Fruit fly (Drosophila melanogaster) Kc167 (cell line): ENCODE data around the gene CG15019.

ENCODE experiments used
- Myc ChIP-seq: fragments of >200 bp; optimal IDR thresholded peaks from 2 replicates; lab custom pipeline; 2017; ENCODE audit warnings: missing external identifiers
- Sin3A ChIP-seq: fragments of >200 bp; optimal IDR thresholded peaks from 2 replicates; lab custom pipeline; 2018; ENCODE audit warnings: missing external identifiers
- h ChIP-seq: fragments of >200 bp; optimal IDR thresholded peaks from 3 replicates; lab custom pipeline; 2018; ENCODE audit warnings: missing external identifiers
- insv ChIP-seq: fragments of >200 bp; optimal IDR thresholded peaks from 3 replicates; lab custom pipeline; 2018; ENCODE audit warnings: missing external identifiers
- psq ChIP-seq: fragments of >200 bp; optimal IDR thresholded peaks from 2 replicates; lab custom pipeline; 2017; ENCODE audit warnings: missing external identifiers
- ttk ChIP-seq: sonication (Bioruptor generic); optimal IDR thresholded peaks from 2 replicates; lab custom pipeline; 2017; ENCODE audit warnings: missing external identifiers

DNA sequence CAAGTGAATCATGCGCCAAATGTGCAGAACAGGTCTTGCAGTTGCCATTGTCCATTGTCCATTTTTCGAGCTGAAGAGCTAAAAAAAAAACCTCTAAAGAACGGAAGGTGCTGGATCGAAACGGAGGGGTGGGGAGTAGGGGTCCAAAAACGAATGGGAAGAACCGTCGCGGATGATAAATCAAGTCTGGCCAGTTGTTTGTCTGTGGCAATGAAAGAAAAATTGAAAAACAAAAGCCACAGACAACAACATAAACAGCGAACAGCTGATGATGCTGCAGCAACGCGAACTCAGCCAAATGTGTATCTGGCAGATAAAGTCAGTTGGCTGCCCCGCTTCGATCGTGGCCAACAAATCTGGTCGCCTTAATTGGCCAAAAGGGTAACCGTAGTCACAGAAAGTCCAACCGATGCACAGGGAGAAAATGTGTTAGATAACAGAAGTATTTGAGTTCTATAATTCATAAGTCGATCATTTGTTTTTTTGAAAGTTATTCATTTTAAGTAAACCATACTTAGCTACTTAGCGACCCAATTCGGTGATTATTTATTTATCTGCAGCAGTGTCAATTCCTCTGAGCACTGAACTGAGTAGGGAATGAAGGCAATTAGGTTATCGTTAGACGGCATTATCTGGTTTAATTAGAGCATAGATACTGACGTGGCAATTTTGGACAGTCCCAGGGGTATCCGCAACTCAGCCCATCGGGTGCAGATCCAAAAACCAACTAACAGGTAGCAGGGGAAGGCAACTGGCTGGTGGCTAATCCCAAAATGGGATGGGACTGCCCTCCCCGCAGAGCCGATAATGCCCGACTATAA lies 2.7 kb upstream of the CG15019 start:
- TF ChIP-seq psq (lab: Kevin White, UChicago) (no peak), Sin3A (lab: Kevin White, UChicago) (no peak), h (lab: Kevin White, UChicago) (no peak), ttk (lab: Kevin White, UChicago) (no peak), Myc (lab: Kevin White, UChicago) (no peak), insv (lab: Kevin White, UChicago) (no peak)
